Worm (Caenorhabditis elegans) whole organism, young adult: Measurements from ENCODE around the gene fbxb-115.
"Not testable (repeated sequence)": the region's sequence is repeated elsewhere in the genome, so short reads cannot be mapped to it uniquely, and the experiment has no call there.

Source experiments
- F55B11.4 ChIP-seq: sonication (generic microtip); optimal IDR thresholded peaks from 2 replicates; lab custom pipeline; 2016; ENCODE audit warnings: missing compliant biosample characterization, missing genetic modification characterization, borderline replicate concordance; ENCODE audit not compliant: insufficient read depth
- K12H6.12 ChIP-seq: fragments of 200-800 bp; sonication (Bioruptor generic); optimal IDR thresholded peaks from 2 replicates; lab custom pipeline; 2018; ENCODE audit warnings: mild to moderate bottlenecking, missing genetic modification characterization, missing compliant biosample characterization
- ceh-100 ChIP-seq: fragments of 200-800 bp; sonication (Bioruptor generic); IDR thresholded peaks from 2 replicates; pipeline ENCODE4 v1.3.6; 2022; ENCODE audit warnings: missing genetic modification reagents, missing genetic modification characterization, missing compliant biosample characterization
- ceh-58 ChIP-seq: fragments of 200-800 bp; sonication (Bioruptor generic); IDR thresholded peaks from 2 replicates; pipeline ENCODE4 v1.3.6; 2022; ENCODE audit warnings: missing genetic modification characterization, missing compliant biosample characterization
- nhr-27 ChIP-seq: fragments of 200-800 bp; sonication (Bioruptor generic); optimal IDR thresholded peaks from 2 replicates; lab custom pipeline; 2018; ENCODE audit warnings: mild to moderate bottlenecking, missing genetic modification characterization, moderate library complexity, missing compliant biosample characterization
- xnd-1 ChIP-seq: sonication (generic microtip); optimal IDR thresholded peaks from 2 replicates; lab custom pipeline; 2016; ENCODE audit warnings: missing genotype, missing genetic modification reagents, missing genetic modification characterization, missing compliant biosample characterization

ce11 chrV:19228958-19229357 is 11.1 kb downstream of the fbxb-115 start:
- TF ChIP-seq ceh-100 (GFP tag; lab: Robert Waterston, UW); K12H6.12 (tag; lab: Kevin White, UChicago); xnd-1 (tag; lab: Kevin White, UChicago); F55B11.4; ceh-58; nhr-27 (tag; lab: Kevin White, UChicago): not testable (repeated sequence)
